Fruit fly (Drosophila melanogaster) whole organism, embryonic: ENCODE measurements around the gene CG3634.

ENCODE experiments used
- Adf1 ChIP-seq: fragments of 200-800 bp; sonication (Bioruptor generic); IDR thresholded peaks from 2 replicates; pipeline ENCODE4 v1.3.6; 2022; ENCODE audit warnings: missing biosample characterization, missing genetic modification characterization
- Blimp-1 ChIP-seq: fragments of 200-800 bp; sonication (Bioruptor generic); optimal IDR thresholded peaks from 3 replicates; lab custom pipeline; 2018; ENCODE audit warnings: missing biosample characterization, missing genetic modification characterization, mild to moderate bottlenecking, moderate library complexity, missing genetic modification reagents
- BtbVII ChIP-seq: fragments of 200-800 bp; sonication (Bioruptor generic); optimal IDR thresholded peaks from 3 replicates; lab custom pipeline; 2017; ENCODE audit warnings: missing biosample characterization, mild to moderate bottlenecking, missing genetic modification characterization
- CG1024 ChIP-seq: fragments of 200-800 bp; sonication (Bioruptor generic); IDR thresholded peaks from 2 replicates; pipeline ENCODE4 v1.3.6; 2022; ENCODE audit warnings: missing biosample characterization, missing genetic modification characterization
- CG10565 ChIP-seq: fragments of 200-800 bp; sonication (Bioruptor generic); optimal IDR thresholded peaks from 3 replicates; lab custom pipeline; 2016; ENCODE audit warnings: missing biosample characterization, mild to moderate bottlenecking, missing genetic modification characterization
- CG12769 ChIP-seq: fragments of 200-800 bp; sonication (Bioruptor generic); optimal IDR thresholded peaks from 2 replicates; lab custom pipeline; 2019; ENCODE audit warnings: missing biosample characterization, mild to moderate bottlenecking, missing genetic modification characterization, moderate library complexity
- CG13424 ChIP-seq: fragments of 200-800 bp; sonication (Bioruptor generic); optimal IDR thresholded peaks from 2 replicates; lab custom pipeline; 2019; ENCODE audit warnings: missing biosample characterization, mild to moderate bottlenecking, missing genetic modification characterization, moderate library complexity
- CG15011 ChIP-seq: fragments of 200-800 bp; sonication (Bioruptor generic); optimal IDR thresholded peaks from 3 replicates; lab custom pipeline; 2018; ENCODE audit warnings: missing biosample characterization, mild to moderate bottlenecking, missing genetic modification characterization
- CG15269 ChIP-seq: fragments of 200-800 bp; sonication (Bioruptor generic); optimal IDR thresholded peaks from 2 replicates; lab custom pipeline; 2018; ENCODE audit warnings: missing biosample characterization, mild to moderate bottlenecking, missing genetic modification characterization, moderate library complexity
- CG15696 ChIP-seq: fragments of 200-800 bp; sonication (Bioruptor generic); optimal IDR thresholded peaks from 2 replicates; lab custom pipeline; 2019; ENCODE audit warnings: missing biosample characterization, mild to moderate bottlenecking, missing genetic modification characterization, moderate library complexity
- CG16813 ChIP-seq: fragments of 200-800 bp; sonication (Bioruptor generic); IDR thresholded peaks from 3 replicates; pipeline ENCODE4 v1.3.6; 2022; ENCODE audit warnings: missing biosample characterization, missing genetic modification characterization; ENCODE audit not compliant: partially characterized antibody
- CG16815 ChIP-seq: fragments of 200-800 bp; sonication (Bioruptor generic); optimal IDR thresholded peaks from 3 replicates; lab custom pipeline; 2017; ENCODE audit warnings: missing biosample characterization, mild to moderate bottlenecking, missing genetic modification characterization
- CG17568 ChIP-seq: fragments of 200-800 bp; sonication (Bioruptor generic); optimal IDR thresholded peaks from 2 replicates; lab custom pipeline; 2018; ENCODE audit warnings: missing biosample characterization, mild to moderate bottlenecking, missing genetic modification characterization, moderate library complexity
- CG18619 ChIP-seq: fragments of 200-800 bp; sonication (Bioruptor generic); optimal IDR thresholded peaks from 3 replicates; lab custom pipeline; 2017; ENCODE audit warnings: missing biosample characterization, mild to moderate bottlenecking, missing genetic modification characterization
- CG2199 ChIP-seq: fragments of 200-800 bp; sonication (Bioruptor generic); IDR thresholded peaks from 3 replicates; pipeline ENCODE4 v1.3.6; 2022; ENCODE audit warnings: missing biosample characterization, missing genetic modification characterization
- CG2202 ChIP-seq: fragments of 200-800 bp; sonication (Bioruptor generic); optimal IDR thresholded peaks from 2 replicates; lab custom pipeline; 2018; ENCODE audit warnings: missing biosample characterization, mild to moderate bottlenecking, missing genetic modification characterization
- CG4820 ChIP-seq: fragments of 200-800 bp; sonication (Bioruptor generic); optimal IDR thresholded peaks from 3 replicates; lab custom pipeline; 2016; ENCODE audit warnings: missing biosample characterization, missing genetic modification characterization
- CG5180 ChIP-seq: fragments of 200-800 bp; sonication (Bioruptor generic); optimal IDR thresholded peaks from 3 replicates; lab custom pipeline; 2017; ENCODE audit warnings: missing biosample characterization, missing genetic modification characterization, mild to moderate bottlenecking, moderate library complexity, missing genetic modification reagents
- CG5245 ChIP-seq: fragments of 200-800 bp; sonication (Bioruptor generic); optimal IDR thresholded peaks from 3 replicates; lab custom pipeline; 2016; ENCODE audit warnings: missing biosample characterization, missing genetic modification characterization
- CG6854 ChIP-seq: fragments of 200-800 bp; sonication (Bioruptor generic); optimal IDR thresholded peaks from 3 replicates; lab custom pipeline; 2017; ENCODE audit warnings: missing biosample characterization, mild to moderate bottlenecking, missing genetic modification characterization
- CG7987 ChIP-seq: fragments of 200-800 bp; sonication (Bioruptor generic); optimal IDR thresholded peaks from 2 replicates; lab custom pipeline; 2018; ENCODE audit warnings: missing biosample characterization, mild to moderate bottlenecking, missing genetic modification characterization, moderate library complexity
- CG9817 ChIP-seq: fragments of 200-800 bp; sonication (Bioruptor generic); optimal IDR thresholded peaks from 2 replicates; lab custom pipeline; 2018; ENCODE audit warnings: missing biosample characterization, mild to moderate bottlenecking, missing genetic modification characterization, moderate library complexity
- CHES-1-like ChIP-seq: fragments of 200-800 bp; sonication (Bioruptor generic); optimal IDR thresholded peaks from 2 replicates; lab custom pipeline; 2016; ENCODE audit warnings: missing biosample characterization, missing genetic modification characterization
- Deaf1 ChIP-seq: fragments of 200-800 bp; optimal IDR thresholded peaks from 3 replicates; lab custom pipeline; 2019; ENCODE audit warnings: missing biosample characterization, mild to moderate bottlenecking, missing genetic modification characterization, moderate library complexity
- Dek ChIP-seq: fragments of 200-800 bp; sonication (Bioruptor generic); optimal IDR thresholded peaks from 3 replicates; lab custom pipeline; 2019; ENCODE audit warnings: missing biosample characterization, mild to moderate bottlenecking, missing genetic modification characterization, moderate library complexity
- Doc2 ChIP-seq: fragments of 200-800 bp; sonication (Bioruptor generic); IDR thresholded peaks from 2 replicates; pipeline ENCODE4 v1.3.6; 2022; ENCODE audit warnings: missing biosample characterization, missing genetic modification characterization
- Dp ChIP-seq: fragments of 200-800 bp; sonication (Bioruptor generic); optimal IDR thresholded peaks from 2 replicates; lab custom pipeline; 2018; ENCODE audit warnings: missing biosample characterization, mild to moderate bottlenecking, missing genetic modification characterization, moderate library complexity
- E2f1 ChIP-seq: fragments of 200-800 bp; sonication (Bioruptor generic); IDR thresholded peaks from 2 replicates; pipeline ENCODE4 v1.3.6; 2022; ENCODE audit warnings: missing biosample characterization, missing genetic modification characterization
- H15 ChIP-seq: fragments of 200-800 bp; sonication (Bioruptor generic); IDR thresholded peaks from 3 replicates; pipeline ENCODE4 v1.3.6; 2022; ENCODE audit warnings: missing biosample characterization, missing genetic modification characterization
- H2.0 ChIP-seq: fragments of 200-800 bp; sonication (Bioruptor generic); IDR thresholded peaks from 2 replicates; pipeline ENCODE4 v1.3.6; 2022; ENCODE audit warnings: missing biosample characterization, missing genetic modification characterization
- Hr51 ChIP-seq, 2 experiments: fragments of 200-800 bp; sonication (Bioruptor generic); optimal IDR thresholded peaks; 2 replicates in 1 of 2; 3 replicates in 1 of 2; lab custom pipeline; 2016 to 2018; ENCODE audit warnings: missing biosample characterization in 2 of 2, missing genetic modification characterization in 2 of 2, mild to moderate bottlenecking in 1 of 2, moderate library complexity in 1 of 2
- Jarid2 ChIP-seq: fragments of 200-800 bp; sonication (Bioruptor generic); optimal IDR thresholded peaks from 3 replicates; lab custom pipeline; 2017; ENCODE audit warnings: mild to moderate bottlenecking, missing biosample characterization, missing genetic modification reagents, missing genetic modification characterization
- Mad ChIP-seq: fragments of 200-800 bp; sonication (Bioruptor generic); optimal IDR thresholded peaks from 2 replicates; lab custom pipeline; 2016; ENCODE audit warnings: missing biosample characterization, missing genetic modification characterization
- NFAT ChIP-seq: fragments of 200-800 bp; sonication (Bioruptor generic); IDR thresholded peaks from 2 replicates; pipeline ENCODE4 v1.3.6; 2022; ENCODE audit warnings: missing biosample characterization, missing genetic modification characterization
- Poxn ChIP-seq: fragments of 200-800 bp; sonication (Bioruptor generic); IDR thresholded peaks from 2 replicates; pipeline ENCODE4 v1.3.6; 2022; ENCODE audit warnings: missing biosample characterization, missing genetic modification characterization
- Usf ChIP-seq: fragments of 200-800 bp; sonication (Bioruptor generic); optimal IDR thresholded peaks from 2 replicates; lab custom pipeline; 2017; ENCODE audit warnings: missing genotype, missing biosample characterization, missing genetic modification characterization
- ac ChIP-seq: fragments of 200-800 bp; sonication (Bioruptor generic); optimal IDR thresholded peaks from 3 replicates; lab custom pipeline; 2017; ENCODE audit warnings: missing biosample characterization, mild to moderate bottlenecking, missing genetic modification characterization
- cas ChIP-seq: fragments of 200-800 bp; sonication (Bioruptor generic); IDR thresholded peaks from 2 replicates; pipeline ENCODE4 v1.3.6; 2022; ENCODE audit warnings: missing biosample characterization, missing genetic modification characterization
- chn ChIP-seq: fragments of 200-800 bp; sonication (Bioruptor generic); optimal IDR thresholded peaks from 2 replicates; lab custom pipeline; 2016; ENCODE audit warnings: missing biosample characterization, missing genetic modification characterization
- esg ChIP-seq: fragments of 200-800 bp; sonication (Bioruptor generic); conservative IDR thresholded peaks from 2 replicates; pipeline ENCODE4 v1.3.6; 2022; ENCODE audit warnings: missing biosample characterization, missing genetic modification characterization
- exex ChIP-seq: fragments of 200-800 bp; sonication (Bioruptor generic); optimal IDR thresholded peaks from 4 replicates; lab custom pipeline; 2018; ENCODE audit warnings: missing biosample characterization, mild to moderate bottlenecking, missing genetic modification characterization, moderate library complexity
- gcm ChIP-seq: fragments of 200-800 bp; sonication (Bioruptor generic); optimal IDR thresholded peaks from 2 replicates; lab custom pipeline; 2019; ENCODE audit warnings: missing biosample characterization, mild to moderate bottlenecking, missing genetic modification characterization, moderate library complexity
- gfzf ChIP-seq: fragments of 200-800 bp; sonication (Bioruptor generic); optimal IDR thresholded peaks from 2 replicates; lab custom pipeline; 2016; ENCODE audit warnings: missing biosample characterization, mild to moderate bottlenecking, missing genetic modification characterization, moderate library complexity
- odd ChIP-seq: fragments of 200-800 bp; sonication (Bioruptor generic); optimal IDR thresholded peaks from 2 replicates; lab custom pipeline; 2017; ENCODE audit warnings: missing biosample characterization, mild to moderate bottlenecking, missing genetic modification characterization
- pnt ChIP-seq: fragments of 200-800 bp; sonication (Bioruptor generic); optimal IDR thresholded peaks from 3 replicates; lab custom pipeline; 2016; ENCODE audit warnings: missing biosample characterization, missing genetic modification characterization
- repo ChIP-seq: fragments of 200-800 bp; sonication (Bioruptor generic); optimal IDR thresholded peaks from 2 replicates; lab custom pipeline; 2016; ENCODE audit warnings: missing biosample characterization, missing genetic modification characterization
- sens-2 ChIP-seq: fragments of 200-800 bp; sonication (Bioruptor generic); IDR thresholded peaks from 2 replicates; pipeline ENCODE4 v1.3.6; 2022; ENCODE audit warnings: missing biosample characterization, missing genetic modification characterization
- sqz ChIP-seq: fragments of 200-800 bp; sonication (Bioruptor generic); optimal IDR thresholded peaks from 3 replicates; lab custom pipeline; 2018; ENCODE audit warnings: missing biosample characterization, mild to moderate bottlenecking, missing genetic modification characterization
- wor ChIP-seq: fragments of 200-800 bp; sonication (Bioruptor generic); IDR thresholded peaks from 2 replicates; pipeline ENCODE4 v1.3.6; 2022; ENCODE audit warnings: missing biosample characterization, missing genetic modification characterization

Gene CG3634

DNA sequence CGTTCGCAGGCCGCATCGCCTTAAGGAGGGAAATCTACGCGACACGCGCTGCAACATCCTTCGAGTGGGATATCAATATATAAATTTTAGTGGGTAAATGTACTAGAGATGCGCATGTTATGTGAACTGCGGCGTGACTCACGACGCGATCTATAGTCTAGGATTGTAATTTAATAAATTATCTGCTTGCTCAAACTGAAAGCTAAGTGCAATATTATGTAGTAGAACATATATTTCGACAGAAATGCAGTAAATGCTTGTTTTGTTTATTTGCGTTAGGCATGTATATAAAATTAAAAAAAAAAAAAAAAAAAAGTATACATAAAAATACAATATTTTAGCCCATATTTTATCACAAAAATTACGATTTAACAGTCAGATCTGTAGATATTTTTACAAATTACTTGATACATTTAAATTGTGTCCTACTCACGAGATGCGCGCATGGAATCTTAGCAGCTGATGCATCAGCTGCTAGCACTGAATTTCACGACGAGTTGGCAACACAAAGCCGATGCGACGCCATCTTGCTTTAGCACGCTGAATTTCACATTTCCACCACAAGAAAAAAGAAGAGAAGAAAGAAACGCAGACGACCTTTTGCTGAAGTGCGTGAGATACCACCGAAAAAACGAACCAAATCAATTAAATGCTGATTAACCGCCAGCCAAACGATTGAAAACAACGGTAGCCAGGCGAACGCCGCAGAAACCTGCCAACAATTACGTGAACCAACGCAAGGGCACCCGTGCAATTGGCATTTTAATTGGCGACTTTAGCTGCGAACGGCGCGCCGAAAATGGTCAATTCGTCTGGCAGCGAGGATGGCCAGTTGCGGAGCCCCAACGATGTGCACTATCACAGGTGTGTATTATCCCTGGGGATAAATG is 37.8 kb downstream of the CG3634 start, which contains the start of the genes CG4042 and Pitslre (continued):
- no peak for TF ChIP-seq CG7987 (GFP tag; lab: Kevin White, UChicago)
- TF ChIP-seq sens-2, result no peak
- TF ChIP-seq wor (GFP tag; lab: Robert Waterston, UW), result no peak
- TF ChIP-seq H15 (GFP tag; lab: Robert Waterston, UW), result no peak
- no peak for TF ChIP-seq Deaf1 (tag; lab: Kevin White, UChicago)
- peak; percentile 74; the same call in 2 of the 3 replicates for TF ChIP-seq CG16813 (GFP tag; lab: Robert Waterston, UW)
- no peak for TF ChIP-seq Poxn (GFP tag; lab: Robert Waterston, UW)
- TF ChIP-seq Usf (GFP tag; lab: Kevin White, UChicago), result no peak
- no peak for TF ChIP-seq cas (GFP tag; lab: Robert Waterston, UW)
- TF ChIP-seq CG18619, result peak; percentile 14
- no peak for TF ChIP-seq CG1024 (GFP tag; lab: Robert Waterston, UW)
- TF ChIP-seq pnt (GFP tag; lab: Kevin White, UChicago), result no peak
- peak; percentile 0 for TF ChIP-seq BtbVII (GFP tag; lab: Kevin White, UChicago)
- TF ChIP-seq CG5245, result no peak
- TF ChIP-seq CG4820 (GFP tag; lab: Kevin White, UChicago), result peak; percentile 37
- TF ChIP-seq CG10565 (GFP tag; lab: Kevin White, UChicago), result no peak
- TF ChIP-seq Doc2 (GFP tag; lab: Robert Waterston, UW), result no peak
- TF ChIP-seq CG2199 (GFP tag; lab: Robert Waterston, UW), result no peak
- TF ChIP-seq Jarid2 (GFP tag; lab: Kevin White, UChicago), result no peak
- TF ChIP-seq CG17568 (GFP tag; lab: Kevin White, UChicago), result no peak
- no peak for TF ChIP-seq CG6854 (GFP tag; lab: Kevin White, UChicago)
- TF ChIP-seq CG16815 (GFP tag; lab: Kevin White, UChicago), result no peak
- no peak for TF ChIP-seq sqz (GFP tag; lab: Kevin White, UChicago)
- TF ChIP-seq odd, result peak; percentile 13
- TF ChIP-seq repo (GFP tag; lab: Kevin White, UChicago), result no peak
- TF ChIP-seq exex (tag; lab: Kevin White, UChicago), result no peak
- peak; percentile 36 for TF ChIP-seq Dek (tag; lab: Kevin White, UChicago)
- no peak for TF ChIP-seq Mad
- TF ChIP-seq CG12769 (tag; lab: Kevin White, UChicago), result no peak
- TF ChIP-seq Hr51 (GFP tag; optimal IDR thresholded peaks at IDR 0.05; lab: Kevin White, UChicago), result peak; percentile 19 to 40
- TF ChIP-seq H2.0 (GFP tag; lab: Robert Waterston, UW), result no peak
- TF ChIP-seq chn (GFP tag; lab: Kevin White, UChicago), result peak; percentile 29
- no peak; the same call in 1 of the 2 replicates for TF ChIP-seq NFAT (GFP tag; lab: Robert Waterston, UW)
- no peak for TF ChIP-seq ac (GFP tag; lab: Kevin White, UChicago)
- TF ChIP-seq CG2202 (tag; lab: Kevin White, UChicago), result no peak
- peak; percentile 34 for TF ChIP-seq CG15269 (tag; lab: Kevin White, UChicago)
- no peak for TF ChIP-seq esg (GFP tag; lab: Robert Waterston, UW)
- no peak for TF ChIP-seq CG15696 (tag; lab: Kevin White, UChicago)
- peak; percentile 10 for TF ChIP-seq CG5180
- TF ChIP-seq Blimp-1 (GFP tag; lab: Kevin White, UChicago), result peak; percentile 21
- no peak for TF ChIP-seq gfzf (GFP tag; lab: Kevin White, UChicago)
- TF ChIP-seq gcm, result no peak
- peak; percentile 51 for TF ChIP-seq CG13424
- TF ChIP-seq E2f1 (GFP tag; lab: Robert Waterston, UW), result peak; percentile 34; the same call in 1 of the 2 replicates
- no peak for TF ChIP-seq Dp
- no peak for TF ChIP-seq CG9817 (tag; lab: Kevin White, UChicago)
- TF ChIP-seq CHES-1-like (GFP tag; lab: Kevin White, UChicago), result no peak
- TF ChIP-seq Adf1, result peak; percentile 28; the same call in 1 of the 2 replicates
- no peak for TF ChIP-seq CG15011 (GFP tag; lab: Kevin White, UChicago)
